Fruit fly (Drosophila melanogaster) whole organism, embryonic: Measurements from ENCODE around the gene CG33160.

Source experiments
- Bgb ChIP-seq: fragments of 200-800 bp; sonication (Bioruptor generic); IDR thresholded peaks from 2 replicates; pipeline ENCODE4 v1.3.6; 2022; ENCODE audit warnings: missing biosample characterization, missing genetic modification characterization; ENCODE audit not compliant: partially characterized antibody
- CG10543 ChIP-seq: fragments of 200-800 bp; sonication (Bioruptor generic); optimal IDR thresholded peaks from 3 replicates; lab custom pipeline; 2017; ENCODE audit warnings: missing biosample characterization, mild to moderate bottlenecking, missing genetic modification characterization, moderate library complexity
- CG11560 ChIP-seq: fragments of 200-800 bp; sonication (Bioruptor generic); IDR thresholded peaks from 3 replicates; pipeline ENCODE4 v1.3.6; 2022; ENCODE audit warnings: missing biosample characterization, missing genetic modification characterization
- CG12236 ChIP-seq: fragments of 200-800 bp; sonication (Bioruptor generic); optimal IDR thresholded peaks from 2 replicates; lab custom pipeline; 2016; ENCODE audit warnings: missing biosample characterization, missing genetic modification characterization
- CG1233 ChIP-seq: fragments of 200-800 bp; sonication (Bioruptor generic); optimal IDR thresholded peaks from 4 replicates; lab custom pipeline; 2018; ENCODE audit warnings: missing biosample characterization, mild to moderate bottlenecking, missing genetic modification characterization
- CG14710 ChIP-seq: fragments of 200-800 bp; sonication (Bioruptor generic); optimal IDR thresholded peaks from 3 replicates; lab custom pipeline; 2019; ENCODE audit warnings: missing biosample characterization, mild to moderate bottlenecking, missing genetic modification characterization, moderate library complexity
- CG16815 ChIP-seq: fragments of 200-800 bp; sonication (Bioruptor generic); optimal IDR thresholded peaks from 3 replicates; lab custom pipeline; 2017; ENCODE audit warnings: missing biosample characterization, mild to moderate bottlenecking, missing genetic modification characterization
- CG18764 ChIP-seq: fragments of 200-800 bp; sonication (Bioruptor generic); optimal IDR thresholded peaks from 3 replicates; lab custom pipeline; 2016; ENCODE audit warnings: missing biosample characterization, missing genetic modification characterization
- CG2116 ChIP-seq: fragments of 200-800 bp; sonication (Bioruptor generic); optimal IDR thresholded peaks from 3 replicates; lab custom pipeline; 2018; ENCODE audit warnings: missing biosample characterization, mild to moderate bottlenecking, missing genetic modification characterization
- CG30431 ChIP-seq: fragments of 200-800 bp; sonication (Bioruptor generic); optimal IDR thresholded peaks from 2 replicates; lab custom pipeline; 2017; ENCODE audit warnings: missing biosample characterization, missing genetic modification characterization
- CG3163 ChIP-seq: fragments of 200-800 bp; sonication (Bioruptor generic); optimal IDR thresholded peaks from 3 replicates; lab custom pipeline; 2016; ENCODE audit warnings: missing biosample characterization, missing genetic modification characterization
- CG32532 ChIP-seq: fragments of 200-800 bp; sonication (Bioruptor generic); IDR thresholded peaks from 2 replicates; pipeline ENCODE4 v1.3.6; 2022; ENCODE audit warnings: missing biosample characterization, missing genetic modification characterization
- CG33213 ChIP-seq: fragments of 200-800 bp; sonication (Bioruptor generic); optimal IDR thresholded peaks from 3 replicates; lab custom pipeline; 2016; ENCODE audit warnings: missing biosample characterization, missing genetic modification characterization
- CG4404 ChIP-seq: fragments of 200-800 bp; sonication (Bioruptor generic); IDR thresholded peaks from 2 replicates; pipeline ENCODE4 v1.3.6; 2022; ENCODE audit warnings: missing biosample characterization, missing genetic modification characterization
- CG7786 ChIP-seq: fragments of 200-800 bp; sonication (Bioruptor generic); optimal IDR thresholded peaks from 2 replicates; lab custom pipeline; 2016; ENCODE audit warnings: missing biosample characterization, missing genetic modification characterization
- CG8290 ChIP-seq, 3 experiments: fragments of 200-800 bp; sonication (Bioruptor generic); optimal IDR thresholded peaks; 2 replicates each; lab custom pipeline; 2016 to 2019; ENCODE audit warnings: missing biosample characterization in 3 of 3, missing genetic modification characterization in 3 of 3, mild to moderate bottlenecking in 2 of 3, moderate library complexity in 1 of 3
- CG9609 ChIP-seq: fragments of 200-800 bp; sonication (Bioruptor generic); optimal IDR thresholded peaks from 3 replicates; lab custom pipeline; 2016; ENCODE audit warnings: missing biosample characterization, missing genetic modification characterization
- CoRest ChIP-seq: fragments of 200-800 bp; sonication (Bioruptor generic); optimal IDR thresholded peaks from 3 replicates; lab custom pipeline; 2018; ENCODE audit warnings: missing biosample characterization, mild to moderate bottlenecking, missing genetic modification characterization, moderate library complexity
- CrebB ChIP-seq: fragments of 200-800 bp; sonication (Bioruptor generic); optimal IDR thresholded peaks from 3 replicates; lab custom pipeline; 2018; ENCODE audit warnings: missing biosample characterization, mild to moderate bottlenecking, missing genetic modification characterization
- Dp ChIP-seq: fragments of 200-800 bp; sonication (Bioruptor generic); optimal IDR thresholded peaks from 2 replicates; lab custom pipeline; 2018; ENCODE audit warnings: missing biosample characterization, mild to moderate bottlenecking, missing genetic modification characterization, moderate library complexity
- Fer1 ChIP-seq: fragments of 200-800 bp; sonication (Bioruptor generic); optimal IDR thresholded peaks from 2 replicates; lab custom pipeline; 2017; ENCODE audit warnings: missing biosample characterization, mild to moderate bottlenecking, missing genetic modification characterization
- Fer3 ChIP-seq: fragments of 200-800 bp; sonication (Bioruptor generic); optimal IDR thresholded peaks from 2 replicates; lab custom pipeline; 2018; ENCODE audit warnings: missing biosample characterization, mild to moderate bottlenecking, missing genetic modification characterization, moderate library complexity
- Gug ChIP-seq: fragments of 200-800 bp; sonication (Bioruptor generic); IDR thresholded peaks from 4 replicates; pipeline ENCODE4 v1.3.6; 2022; ENCODE audit warnings: missing biosample characterization, missing genetic modification characterization
- H15 ChIP-seq: fragments of 200-800 bp; sonication (Bioruptor generic); IDR thresholded peaks from 3 replicates; pipeline ENCODE4 v1.3.6; 2022; ENCODE audit warnings: missing biosample characterization, missing genetic modification characterization
- H2.0 ChIP-seq: fragments of 200-800 bp; sonication (Bioruptor generic); IDR thresholded peaks from 2 replicates; pipeline ENCODE4 v1.3.6; 2022; ENCODE audit warnings: missing biosample characterization, missing genetic modification characterization
- HLH3B ChIP-seq: fragments of 200-800 bp; sonication (Bioruptor generic); IDR thresholded peaks from 2 replicates; pipeline ENCODE4 v1.3.6; 2022; ENCODE audit warnings: missing biosample characterization, missing genetic modification characterization
- HLHmδ ChIP-seq: fragments of 200-800 bp; sonication (Bioruptor generic); optimal IDR thresholded peaks from 2 replicates; lab custom pipeline; 2018; ENCODE audit warnings: missing biosample characterization, mild to moderate bottlenecking, missing genetic modification characterization, moderate library complexity
- Hr3 ChIP-seq: fragments of 200-800 bp; sonication (Bioruptor generic); optimal IDR thresholded peaks from 3 replicates; lab custom pipeline; 2016; ENCODE audit warnings: missing biosample characterization, missing genetic modification characterization
- Lhr ChIP-seq: fragments of 200-800 bp; sonication (Bioruptor generic); optimal IDR thresholded peaks from 3 replicates; lab custom pipeline; 2017; ENCODE audit warnings: mild to moderate bottlenecking, missing biosample characterization, missing genetic modification reagents, missing genetic modification characterization
- MESR4 ChIP-seq: fragments of 200-800 bp; sonication (Bioruptor generic); optimal IDR thresholded peaks from 2 replicates; lab custom pipeline; 2018; ENCODE audit warnings: missing biosample characterization, mild to moderate bottlenecking, missing genetic modification characterization, moderate library complexity
- PHDP ChIP-seq: fragments of 200-800 bp; sonication (Bioruptor generic); optimal IDR thresholded peaks from 3 replicates; lab custom pipeline; 2018; ENCODE audit warnings: missing biosample characterization, mild to moderate bottlenecking, missing genetic modification characterization, moderate library complexity
- Rx ChIP-seq: fragments of 200-800 bp; sonication (Bioruptor generic); IDR thresholded peaks from 2 replicates; pipeline ENCODE4 v1.3.6; 2022; ENCODE audit warnings: missing biosample characterization, missing genetic modification characterization
- Tbp ChIP-seq: fragments of >200 bp; optimal IDR thresholded peaks from 2 replicates; lab custom pipeline; 2018; ENCODE audit warnings: missing biosample characterization, missing genetic modification characterization
- Xrp1 ChIP-seq: fragments of 200-800 bp; sonication (Bioruptor generic); IDR thresholded peaks from 2 replicates; pipeline ENCODE4 v1.3.6; 2022; ENCODE audit warnings: missing biosample characterization, missing genetic modification characterization
- chinmo ChIP-seq: fragments of 200-800 bp; sonication (Bioruptor generic); IDR thresholded peaks from 4 replicates; pipeline ENCODE4 v1.3.6; 2022; ENCODE audit warnings: missing biosample characterization, missing genetic modification characterization; ENCODE audit not compliant: partially characterized antibody
- ci ChIP-seq: fragments of 200-800 bp; sonication (Bioruptor generic); IDR thresholded peaks from 3 replicates; pipeline ENCODE4 v1.3.6; 2022; ENCODE audit warnings: missing biosample characterization, missing genetic modification characterization
- cwo ChIP-seq: fragments of 200-800 bp; sonication (Bioruptor generic); optimal IDR thresholded peaks from 3 replicates; lab custom pipeline; 2017; ENCODE audit warnings: missing biosample characterization, missing genetic modification characterization, mild to moderate bottlenecking, moderate library complexity, missing genetic modification reagents
- disco-r ChIP-seq: fragments of 200-800 bp; sonication (Bioruptor generic); optimal IDR thresholded peaks from 2 replicates; lab custom pipeline; 2016; ENCODE audit warnings: missing biosample characterization, missing genetic modification characterization
- emc ChIP-seq: fragments of 200-800 bp; sonication (Bioruptor generic); optimal IDR thresholded peaks from 2 replicates; lab custom pipeline; 2016; ENCODE audit warnings: missing biosample characterization, missing genetic modification characterization
- ems ChIP-seq: fragments of 200-800 bp; sonication (Bioruptor generic); optimal IDR thresholded peaks from 3 replicates; lab custom pipeline; 2016; ENCODE audit warnings: missing biosample characterization, missing genetic modification characterization
- ewg ChIP-seq: fragments of 200-800 bp; sonication (Bioruptor generic); optimal IDR thresholded peaks from 3 replicates; lab custom pipeline; 2017; ENCODE audit warnings: mild to moderate bottlenecking, missing biosample characterization, missing genetic modification reagents, missing genetic modification characterization
- grau ChIP-seq: fragments of 200-800 bp; optimal IDR thresholded peaks from 3 replicates; lab custom pipeline; 2019; ENCODE audit warnings: missing biosample characterization, mild to moderate bottlenecking, missing genetic modification characterization, moderate library complexity
- ham ChIP-seq: fragments of 200-800 bp; sonication (Bioruptor generic); IDR thresholded peaks from 2 replicates; pipeline ENCODE4 v1.3.6; 2022; ENCODE audit warnings: missing biosample characterization, missing genetic modification characterization
- pzg ChIP-seq: fragments of 200-800 bp; sonication (Bioruptor generic); optimal IDR thresholded peaks from 3 replicates; lab custom pipeline; 2018; ENCODE audit warnings: missing biosample characterization, mild to moderate bottlenecking, missing genetic modification characterization, moderate library complexity
- ssp ChIP-seq: fragments of 200-800 bp; sonication (Bioruptor generic); IDR thresholded peaks from 2 replicates; pipeline ENCODE4 v1.3.6; 2022; ENCODE audit warnings: missing biosample characterization, missing genetic modification characterization
- stwl ChIP-seq: fragments of 200-800 bp; sonication (Bioruptor generic); optimal IDR thresholded peaks from 3 replicates; lab custom pipeline; 2018; ENCODE audit warnings: missing biosample characterization, mild to moderate bottlenecking, missing genetic modification characterization, moderate library complexity
- tgo ChIP-seq: fragments of 200-800 bp; sonication (Bioruptor generic); IDR thresholded peaks from 3 replicates; pipeline ENCODE4 v1.3.6; 2022; ENCODE audit warnings: missing biosample characterization, missing genetic modification characterization
- vfl ChIP-seq: fragments of 200-800 bp; sonication (Bioruptor generic); optimal IDR thresholded peaks from 2 replicates; lab custom pipeline; 2016; ENCODE audit warnings: missing biosample characterization, missing genetic modification characterization
- vvl ChIP-seq: fragments of 200-800 bp; sonication (Bioruptor generic); IDR thresholded peaks from 2 replicates; pipeline ENCODE4 v1.3.6; 2022; ENCODE audit warnings: missing biosample characterization, missing genetic modification characterization

CG33160 gene

dm6 chr3L:3178530-3179096, 27.6 kb downstream of the CG33160 start, which contains the start of the genes MnM and Girdin (continued):
- TF ChIP-seq stwl (tag; lab: Kevin White, UChicago) (peak; percentile 33), CG14710 (tag; lab: Kevin White, UChicago) (peak; percentile 75), CG2116 (peak; percentile 85), tgo (peak; percentile 21; the same call in 1 of the 3 replicates), ham (GFP tag; lab: Robert Waterston, UW) (no peak), CG10543 (GFP tag; lab: Kevin White, UChicago) (peak; percentile 64), Bgb (peak; percentile 74), CG16815 (GFP tag; lab: Kevin White, UChicago) (peak; percentile 4), Tbp (GFP tag; lab: Kevin White, UChicago) (peak; percentile 39), vfl (peak; percentile 56), Dp (GFP tag; lab: Kevin White, UChicago) (peak; percentile 84), Hr3 (peak; percentile 86), CG11560 (peak; percentile 53; the same call in 1 of the 3 replicates), MESR4 (peak; percentile 63), H15 (GFP tag; lab: Robert Waterston, UW) (no peak), CoRest (peak; percentile 81), Fer1 (GFP tag; lab: Kevin White, UChicago) (no peak), Rx (GFP tag; lab: Robert Waterston, UW) (no peak), CG30431 (GFP tag; lab: Kevin White, UChicago) (peak; percentile 15), chinmo (GFP tag; lab: Robert Waterston, UW) (0 out of 4 replicates have a peak, but pooled peaks have one; percentile 4), Fer3 (tag; lab: Kevin White, UChicago) (no peak), ssp (GFP tag; lab: Robert Waterston, UW) (peak; percentile 66), emc (GFP tag; lab: Kevin White, UChicago) (peak; percentile 26), CG9609 (GFP tag; lab: Kevin White, UChicago) (peak; percentile 79), pzg (GFP tag; lab: Kevin White, UChicago) (peak; percentile 82), CG3163 (GFP tag; lab: Kevin White, UChicago) (peak; percentile 77), CG4404 (GFP tag; lab: Robert Waterston, UW) (peak; percentile 28; the same call in 1 of the 2 replicates), CG18764 (GFP tag; lab: Kevin White, UChicago) (peak; percentile 32), vvl (peak; percentile 41; the same call in 1 of the 2 replicates), CG33213 (GFP tag; lab: Kevin White, UChicago) (peak; percentile 64), HLH3B (GFP tag; lab: Robert Waterston, UW) (no peak; the same call in 1 of the 2 replicates), CG1233 (GFP tag; lab: Kevin White, UChicago) (no peak), grau (peak; percentile 74), Xrp1 (GFP tag; lab: Robert Waterston, UW) (peak; percentile 41; the same call in 1 of the 2 replicates), disco-r (GFP tag; lab: Kevin White, UChicago) (peak; percentile 44), H2.0 (0 out of 2 replicates have a peak, but pooled peaks have one; percentile 8), PHDP (no peak), cwo (GFP tag; lab: Kevin White, UChicago) (no peak), ewg (GFP tag; lab: Kevin White, UChicago) (peak; percentile 10), ci (GFP tag; lab: Robert Waterston, UW) (peak; percentile 53; the same call in 1 of the 3 replicates), CG8290 (GFP tag; optimal IDR thresholded peaks at IDR 0.05; lab: Kevin White, UChicago) (peak; percentile 41), CG8290 (tag; optimal IDR thresholded peaks at IDR 0.05; lab: Kevin White, UChicago) (peak in 1 of 2 experiments; percentile 25), CG12236 (GFP tag; lab: Kevin White, UChicago) (peak; percentile 1), CrebB (tag; lab: Kevin White, UChicago) (peak; percentile 12), ems (peak; percentile 50), HLHmδ (no peak), Lhr (GFP tag; lab: Kevin White, UChicago) (peak; percentile 72), CG32532 (GFP tag; lab: Robert Waterston, UW) (peak; percentile 53; the same call in 1 of the 2 replicates), CG7786 (GFP tag; lab: Kevin White, UChicago) (peak; percentile 86), Gug (GFP tag; lab: Robert Waterston, UW) (peak; percentile 56; the same call in 2 of the 4 replicates)
